Worm (Caenorhabditis elegans): Measurements from ENCODE around the gene lec-12.

DNA sequence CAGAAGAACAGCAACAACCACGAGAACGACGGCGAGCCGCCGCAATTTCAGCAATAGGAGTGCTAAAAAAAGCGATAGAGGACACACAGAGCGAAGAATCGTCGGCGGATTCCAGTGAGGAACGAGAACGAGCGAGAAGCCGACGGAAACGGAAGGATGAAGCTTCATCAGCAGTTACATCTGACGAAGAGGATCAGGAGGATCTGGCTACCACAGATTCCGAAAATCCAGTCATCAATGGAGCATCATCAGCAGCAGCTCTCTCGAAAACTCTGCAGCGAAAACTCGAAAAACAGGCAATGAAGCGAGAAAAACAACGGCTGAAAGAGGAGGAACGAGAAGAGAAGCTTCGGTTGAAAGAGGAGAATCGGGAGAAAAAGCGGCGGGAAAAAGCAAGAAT is 14.7 kb upstream of the lec-12 start:
- TF ChIP-seq med-1 (GFP tag; optimal IDR thresholded peaks at IDR 0.05; ENCODE audit: insufficient read depth) (no peak), flt-1 (GFP tag; IDR thresholded peaks at IDR 0.05) (no peak), cog-1 (tag; optimal IDR thresholded peaks at IDR 0.05) (no peak), ztf-23 (GFP tag; IDR thresholded peaks at IDR 0.05) (no peak), ref-1 (GFP tag; conservative IDR thresholded peaks at IDR 0.05) (no peak), ztf-29 (GFP tag; IDR thresholded peaks at IDR 0.05) (no peak)

Data from whole organism, midembryonic.